Fruit fly (Drosophila melanogaster) whole organism: ENCODE measurements around the gene Drsl2.

ENCODE experiments used
- CG8478 ChIP-seq: fragments of >200 bp; optimal IDR thresholded peaks from 2 replicates; lab custom pipeline; 2018; ENCODE audit warnings: inconsistent platforms
- Dll ChIP-seq: fragments of >200 bp; optimal IDR thresholded peaks from 2 replicates; lab custom pipeline; 2017
- EcR ChIP-seq, 2 experiments: fragments of >200 bp; optimal IDR thresholded peaks; 2 replicates each; lab custom pipeline; 2017; ENCODE audit warnings: missing biosample characterization in 2 of 2, missing genetic modification characterization in 2 of 2, missing genetic modification reagents in 2 of 2
- psq ChIP-seq: fragments of >200 bp; optimal IDR thresholded peaks from 2 replicates; lab custom pipeline; 2017
- usp ChIP-seq: fragments of >200 bp; optimal IDR thresholded peaks from 2 replicates; lab custom pipeline; 2017; ENCODE audit warnings: missing biosample characterization, missing genetic modification characterization, mixed read lengths

DNA sequence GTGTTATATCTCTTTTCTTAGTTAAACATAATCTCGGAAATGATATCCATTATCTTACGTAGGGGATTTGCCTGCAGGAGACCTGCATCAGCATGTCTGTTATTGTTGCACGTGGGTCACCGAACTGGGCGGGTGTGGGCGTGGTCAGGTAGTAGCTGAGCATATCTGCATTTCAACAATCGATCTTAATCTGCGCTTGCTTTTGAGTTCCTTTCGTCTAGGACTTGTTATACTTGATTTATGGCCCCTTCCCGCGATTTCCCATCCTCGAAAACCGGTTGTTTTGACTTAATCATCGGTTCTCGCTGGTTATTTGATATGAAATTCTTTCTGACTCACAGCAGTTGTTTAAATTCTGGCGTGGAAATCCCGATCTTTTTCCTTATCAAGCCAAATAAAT lies 9.4 kb upstream of the Drsl2 start:
- TF ChIP-seq Dll (lab: Kevin White, UChicago) (no peak), psq (lab: Kevin White, UChicago) (no peak), usp (GFP tag; lab: Kevin White, UChicago) (no peak), EcR (GFP tag; optimal IDR thresholded peaks at IDR 0.05; lab: Kevin White, UChicago) (no peak), CG8478 (lab: Kevin White, UChicago) (no peak)
